Worm (Caenorhabditis elegans): ENCODE data around the gene fbxb-55.

fbxb-55 gene

DNA sequence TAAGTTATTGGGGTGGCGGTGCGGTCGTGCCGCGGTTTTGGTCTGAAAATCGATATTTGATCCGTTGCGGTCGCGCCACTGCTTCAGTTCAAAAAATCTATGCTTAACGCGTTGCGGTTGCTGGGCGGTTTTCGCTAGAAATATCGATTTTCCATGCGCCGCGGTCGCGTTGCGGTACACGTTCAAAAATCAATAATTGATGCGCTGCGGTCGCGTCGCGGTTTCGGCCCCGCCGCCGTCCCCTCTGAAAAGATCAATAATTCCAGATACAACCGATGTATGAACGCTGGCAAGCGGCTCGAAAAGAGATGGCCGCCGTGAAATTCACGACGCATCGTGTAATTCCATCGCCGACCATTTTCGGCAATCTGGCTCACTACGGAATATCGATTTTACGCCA lies 27.6 kb upstream of the fbxb-55 start:
- TF ChIP-seq dao-5 (tag; optimal IDR thresholded peaks at IDR 0.05) (no peak), him-1 (tag; optimal IDR thresholded peaks at IDR 0.05) (no peak), W03F9.2 (tag; optimal IDR thresholded peaks at IDR 0.05) (no peak)

DNA sequence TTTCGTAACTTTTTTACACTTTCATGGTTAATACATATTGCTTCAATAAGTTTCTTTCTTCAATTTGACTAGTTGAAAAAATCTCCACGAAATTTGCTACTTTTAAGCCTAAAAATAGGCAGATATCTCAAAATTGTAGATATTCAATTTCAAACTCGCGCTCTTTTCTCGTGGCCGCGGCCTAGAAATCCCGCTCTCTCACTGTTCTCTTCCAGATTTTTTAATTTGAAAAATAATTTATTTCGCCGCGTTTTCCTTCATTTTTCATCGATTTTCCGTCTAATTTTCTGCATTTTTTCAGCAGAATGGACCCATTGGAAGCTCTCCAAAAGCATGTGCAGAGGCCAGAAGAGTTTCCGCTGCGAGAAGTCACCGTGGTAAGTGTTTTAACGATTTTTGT lies 26.3 kb upstream of the fbxb-55 start, which contains the start of gene cdc-73:
cdc-73 (plus strand) TSS at position 302 of the 400 bp plus-strand sequence.
- peak; percentile 44 for TF ChIP-seq W03F9.2 (tag; optimal IDR thresholded peaks at IDR 0.05)
- TF ChIP-seq him-1 (tag; optimal IDR thresholded peaks at IDR 0.05): no peak

DNA sequence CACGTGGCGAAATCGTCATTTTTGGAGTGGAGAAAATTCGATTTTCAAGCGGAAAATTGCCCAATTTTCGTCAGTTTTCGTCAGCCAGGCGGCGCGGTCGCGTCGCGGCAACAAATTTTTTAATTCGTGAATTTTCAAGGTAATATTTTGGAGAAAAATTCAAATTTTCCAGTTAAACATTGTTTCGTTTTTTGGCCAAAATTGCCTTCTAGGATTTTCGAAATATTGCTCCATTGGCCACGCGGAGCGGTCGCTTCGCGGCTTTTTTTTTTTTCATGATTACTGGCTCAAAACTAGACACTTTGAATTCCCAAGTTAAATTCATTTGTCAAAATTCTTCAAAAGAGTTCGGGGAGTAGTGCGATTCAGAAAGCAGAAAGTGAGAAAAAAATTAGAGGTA lies 21.0 kb upstream of the fbxb-55 start:
- TF ChIP-seq W03F9.2 (tag; optimal IDR thresholded peaks at IDR 0.05) (no peak), him-1 (tag; optimal IDR thresholded peaks at IDR 0.05) (no peak), dao-5 (tag; optimal IDR thresholded peaks at IDR 0.05) (no peak)

DNA sequence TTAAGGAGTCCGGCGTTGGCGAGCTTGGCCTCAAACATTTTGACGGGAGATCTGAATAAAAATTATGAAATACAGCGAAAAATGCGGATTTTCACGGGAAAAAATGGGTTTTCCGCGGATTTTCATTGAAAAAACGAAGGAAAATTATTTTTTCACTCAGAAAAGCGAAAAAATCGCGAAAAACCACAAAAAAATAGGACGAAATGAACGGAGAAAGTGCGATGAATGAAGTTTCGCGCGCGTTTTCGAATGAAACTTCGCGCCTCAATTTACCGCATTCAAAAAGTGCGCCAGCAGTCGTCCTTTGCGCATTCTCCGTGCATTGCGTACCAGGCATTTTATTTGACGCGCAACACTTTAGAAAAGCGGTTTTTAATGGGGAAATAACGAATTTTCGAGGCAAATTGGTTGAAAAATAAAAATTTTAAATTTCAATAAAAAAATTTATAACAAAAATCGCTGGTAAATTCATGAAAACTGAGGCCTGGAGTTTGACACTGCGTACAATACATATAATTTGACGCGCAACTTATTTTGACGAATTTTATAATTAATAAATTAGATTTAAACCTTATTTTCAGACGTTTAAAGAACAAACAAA lies 19.1 kb upstream of the fbxb-55 start, which contains the start of gene pcn-1:
pcn-1 (minus strand) TSS at position 51 of the 601 bp plus-strand sequence.
- TF ChIP-seq W03F9.2 (tag; optimal IDR thresholded peaks at IDR 0.05) (peak; percentile 95), him-1 (tag; optimal IDR thresholded peaks at IDR 0.05) (peak; percentile 91), dao-5 (tag; optimal IDR thresholded peaks at IDR 0.05) (peak; percentile 3)

DNA sequence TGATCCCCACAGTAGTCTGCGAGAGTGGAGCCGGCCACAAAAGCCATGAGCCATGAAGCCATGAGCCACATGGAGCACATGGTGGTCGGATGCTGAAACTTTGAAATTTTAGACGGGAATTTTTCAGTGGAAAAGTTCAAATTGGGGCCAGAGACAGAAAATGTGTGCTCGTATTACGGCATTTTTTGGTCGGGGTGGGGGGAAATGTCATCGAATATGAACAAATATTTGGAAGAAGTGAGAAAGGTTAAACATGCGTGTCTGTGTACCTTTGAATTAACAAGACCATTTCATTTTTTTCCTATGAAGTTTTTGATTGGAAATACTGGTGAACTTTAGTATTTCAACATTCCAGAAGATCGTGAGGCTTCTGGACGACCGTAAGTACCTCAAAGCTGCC lies 17.0 kb upstream of the fbxb-55 start, which contains the start of gene wrt-5:
wrt-5 (minus strand) TSS at position 101 of the 400 bp plus-strand sequence.
- TF ChIP-seq him-1 (tag; optimal IDR thresholded peaks at IDR 0.05): no peak
- no peak for TF ChIP-seq W03F9.2 (tag; optimal IDR thresholded peaks at IDR 0.05)
- no peak for TF ChIP-seq dao-5 (tag; optimal IDR thresholded peaks at IDR 0.05)

DNA sequence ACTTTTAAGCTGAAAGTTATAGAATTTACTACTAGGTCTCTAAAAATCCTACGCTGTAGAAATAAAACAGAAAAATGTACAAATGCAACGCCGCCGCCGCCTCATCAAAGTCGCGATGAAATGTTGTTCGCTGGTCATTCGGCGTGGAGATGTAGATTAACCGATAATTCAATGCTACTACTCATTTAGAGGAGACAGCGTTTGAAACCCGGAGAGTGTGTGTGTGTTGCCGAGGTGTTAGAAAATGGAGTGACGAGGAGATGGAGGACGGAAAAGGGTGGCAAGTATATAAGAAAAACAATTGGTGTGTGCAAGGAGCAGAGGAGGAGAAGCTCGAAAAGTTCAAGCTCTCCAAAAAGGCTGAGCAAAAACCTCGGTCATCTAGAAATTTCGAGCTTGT lies 16.3 kb upstream of the fbxb-55 start:
- no peak for TF ChIP-seq W03F9.2 (tag; optimal IDR thresholded peaks at IDR 0.05)

DNA sequence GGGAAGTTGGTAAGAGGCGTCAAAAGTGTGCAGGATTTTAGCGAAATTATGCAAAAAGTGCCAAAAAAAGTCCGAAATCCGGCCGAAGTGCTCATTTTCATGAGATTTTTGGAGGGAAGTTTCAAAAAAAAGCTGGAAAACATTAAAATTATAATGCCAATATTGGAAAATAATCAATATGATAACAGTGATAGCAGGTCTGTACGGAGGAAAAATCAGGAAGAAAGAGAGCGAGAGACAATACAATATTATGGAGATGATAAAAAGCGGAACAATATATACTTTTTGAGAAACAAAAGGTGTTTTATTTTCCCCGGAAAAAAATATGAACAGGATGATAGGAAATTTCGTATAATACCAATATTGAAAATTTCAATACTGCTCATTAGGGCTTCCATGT lies 15.2 kb upstream of the fbxb-55 start:
- TF ChIP-seq dao-5 (tag; optimal IDR thresholded peaks at IDR 0.05) (no peak), W03F9.2 (tag; optimal IDR thresholded peaks at IDR 0.05) (no peak), him-1 (tag; optimal IDR thresholded peaks at IDR 0.05) (no peak)

DNA sequence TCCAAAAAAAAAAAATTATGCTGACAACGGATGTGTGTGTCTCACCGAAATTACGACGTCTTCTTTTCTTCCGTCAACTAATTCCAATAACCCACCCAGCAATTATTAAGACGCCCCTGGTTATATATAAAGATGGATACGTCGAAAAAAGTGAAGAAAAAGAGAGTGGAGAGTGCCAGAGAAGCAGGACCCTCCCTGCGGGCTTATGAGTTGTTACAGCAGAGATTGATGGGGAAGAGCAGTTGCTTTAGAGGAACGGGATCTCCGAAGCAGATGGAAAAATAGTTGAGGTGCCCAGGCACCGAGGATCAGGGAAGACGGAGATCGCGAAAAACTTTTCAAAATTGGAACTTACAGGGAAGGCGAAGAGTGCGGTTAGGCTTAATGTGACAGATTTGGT lies 13.3 kb upstream of the fbxb-55 start:
- TF ChIP-seq him-1 (tag; optimal IDR thresholded peaks at IDR 0.05): no peak
- TF ChIP-seq dao-5 (tag; optimal IDR thresholded peaks at IDR 0.05): no peak
- no peak for TF ChIP-seq W03F9.2 (tag; optimal IDR thresholded peaks at IDR 0.05)

DNA sequence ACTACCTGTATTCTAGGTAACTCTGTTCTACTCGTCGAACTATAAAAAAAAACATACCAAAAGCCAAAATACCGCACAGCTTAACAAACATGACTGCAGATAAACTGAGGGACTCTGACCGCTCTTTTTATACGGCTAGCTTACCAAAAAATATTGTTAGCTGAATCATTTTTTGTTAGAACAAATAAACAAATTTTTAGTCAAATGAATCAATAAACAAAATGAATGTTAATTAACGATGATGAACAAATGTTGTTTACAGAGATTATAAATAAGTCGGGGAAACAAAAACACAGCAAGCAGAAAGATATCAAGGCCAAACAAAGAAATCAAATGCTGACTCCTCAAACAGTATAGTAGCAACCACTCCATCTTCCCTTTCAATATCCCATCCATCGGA lies 5.0 kb upstream of the fbxb-55 start, which contains the start of gene ilys-6:
ilys-6 (minus strand) TSS at position 101 of the 400 bp plus-strand sequence.
- TF ChIP-seq W03F9.2 (tag; optimal IDR thresholded peaks at IDR 0.05) (no peak), dao-5 (tag; optimal IDR thresholded peaks at IDR 0.05) (no peak), him-1 (tag; optimal IDR thresholded peaks at IDR 0.05) (no peak)

DNA sequence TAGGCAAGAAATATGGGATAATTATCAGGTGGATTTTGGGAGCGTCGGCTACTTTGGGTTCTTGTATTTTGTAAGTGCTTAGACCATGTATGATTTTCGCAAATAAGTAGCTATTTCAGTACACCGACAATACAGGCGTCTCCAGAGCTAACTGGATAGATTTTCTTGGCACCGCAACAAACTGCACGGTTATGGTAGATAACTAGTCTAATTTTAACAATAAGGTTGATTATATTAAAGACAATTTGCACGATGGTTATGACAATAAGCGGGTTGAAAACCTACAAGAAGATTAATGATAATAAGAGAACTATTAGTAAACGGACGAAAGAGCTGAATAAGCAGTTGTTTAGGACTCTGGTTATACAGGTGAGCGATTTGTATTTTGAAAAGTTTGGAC lies 1.2 kb upstream of the fbxb-55 start:
- TF ChIP-seq W03F9.2 (tag; optimal IDR thresholded peaks at IDR 0.05) (no peak), dao-5 (tag; optimal IDR thresholded peaks at IDR 0.05) (no peak), him-1 (tag; optimal IDR thresholded peaks at IDR 0.05) (no peak)

DNA sequence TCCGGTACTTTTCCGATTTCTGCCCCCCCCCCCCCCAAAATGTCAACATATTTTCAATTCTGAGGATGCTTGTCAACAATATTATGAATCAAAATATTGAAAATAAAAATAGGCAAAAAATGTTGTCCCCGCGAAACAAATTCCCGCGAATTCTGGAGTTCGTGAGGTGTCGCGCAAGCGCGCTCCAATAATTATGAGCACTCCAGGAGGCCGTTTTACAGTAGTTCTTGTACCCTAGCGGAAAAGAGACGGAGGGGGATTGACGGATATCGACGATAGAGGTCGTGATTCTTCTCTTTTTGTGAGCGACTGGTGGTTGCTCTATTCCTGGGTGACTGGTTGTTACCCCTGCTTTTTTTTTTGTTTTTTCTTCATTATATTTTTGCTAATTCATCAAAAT lies 2.2 kb downstream of the fbxb-55 start:
- TF ChIP-seq him-1 (tag; optimal IDR thresholded peaks at IDR 0.05) (no peak), W03F9.2 (tag; optimal IDR thresholded peaks at IDR 0.05) (no peak), dao-5 (tag; optimal IDR thresholded peaks at IDR 0.05) (no peak)

DNA sequence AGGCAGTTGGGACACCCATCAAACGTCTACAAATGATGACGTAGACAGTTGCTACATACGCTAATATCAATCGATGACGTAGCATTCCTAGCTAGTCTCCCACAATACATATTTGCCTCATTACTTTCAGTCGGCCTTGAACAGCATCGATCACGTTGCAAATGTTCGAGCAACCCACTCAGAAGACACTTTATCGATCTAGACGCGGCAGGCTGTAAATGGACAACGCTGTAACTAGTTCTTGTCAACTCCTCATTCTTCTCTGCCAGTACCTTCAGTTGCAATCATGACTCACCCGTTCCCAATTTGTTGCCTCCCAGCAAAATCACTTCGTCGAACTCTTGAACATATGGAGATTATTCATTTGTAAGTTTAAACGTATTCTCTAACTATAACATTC lies 3.4 kb downstream of the fbxb-55 start, which contains the start of gene pqn-75:
pqn-75 (plus strand) TSS at position 301 of the 400 bp plus-strand sequence.
- no peak for TF ChIP-seq him-1 (tag; optimal IDR thresholded peaks at IDR 0.05)
- TF ChIP-seq dao-5 (tag; optimal IDR thresholded peaks at IDR 0.05): no peak
- no peak for TF ChIP-seq W03F9.2 (tag; optimal IDR thresholded peaks at IDR 0.05)

DNA sequence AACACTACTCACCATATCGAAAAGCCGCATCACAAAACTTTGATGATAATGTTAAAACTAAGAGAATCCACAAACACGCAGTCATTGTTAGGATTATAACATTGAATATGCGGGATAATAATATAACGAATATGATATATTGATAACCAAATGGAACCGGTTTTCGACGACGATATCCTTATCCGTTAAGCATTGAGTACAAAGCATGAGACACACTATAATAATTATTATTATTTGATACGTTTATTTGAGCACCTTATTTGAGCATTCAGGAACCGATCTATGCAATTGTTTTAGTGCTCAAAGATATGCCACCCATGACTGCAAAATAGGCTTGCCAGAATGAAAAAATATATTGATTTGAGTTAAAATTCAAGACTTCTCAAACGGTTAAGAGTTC lies 6.0 kb downstream of the fbxb-55 start, which contains the start of gene W03D2.9:
W03D2.9 (minus strand) TSS at position 101 of the 400 bp plus-strand sequence.
- TF ChIP-seq W03F9.2 (tag; optimal IDR thresholded peaks at IDR 0.05): no peak

DNA sequence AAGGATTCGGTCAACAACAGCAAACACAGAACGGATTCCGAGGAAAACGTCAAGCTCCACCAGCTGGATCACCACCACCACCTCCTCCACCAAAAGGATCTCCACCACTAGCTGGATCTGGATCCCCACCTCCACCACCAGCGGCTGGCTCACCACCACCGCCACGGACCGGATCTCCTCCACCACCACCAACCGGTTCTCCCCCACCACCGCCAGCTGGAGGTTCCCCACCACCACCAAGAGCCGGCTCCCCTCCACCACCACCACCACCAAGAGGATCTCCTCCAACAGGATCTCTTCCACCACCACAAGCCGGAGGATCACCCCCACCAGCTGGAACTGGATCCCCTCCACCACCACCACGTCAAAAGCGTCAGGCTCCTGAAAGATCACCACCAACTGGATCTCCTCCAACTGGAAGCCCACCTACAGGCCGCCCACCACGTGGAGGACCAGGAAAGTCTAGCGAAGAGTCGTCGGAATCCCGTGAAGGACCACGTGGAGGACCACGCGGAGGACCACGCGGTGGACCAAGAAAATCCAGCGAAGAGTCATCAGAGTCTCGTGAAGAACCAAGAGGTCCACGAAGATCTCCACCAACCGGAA lies 8.2 kb downstream of the fbxb-55 start:
- TF ChIP-seq W03F9.2 (tag; optimal IDR thresholded peaks at IDR 0.05) (no peak), him-1 (tag; optimal IDR thresholded peaks at IDR 0.05) (no peak), dao-5 (tag; optimal IDR thresholded peaks at IDR 0.05) (no peak)

DNA sequence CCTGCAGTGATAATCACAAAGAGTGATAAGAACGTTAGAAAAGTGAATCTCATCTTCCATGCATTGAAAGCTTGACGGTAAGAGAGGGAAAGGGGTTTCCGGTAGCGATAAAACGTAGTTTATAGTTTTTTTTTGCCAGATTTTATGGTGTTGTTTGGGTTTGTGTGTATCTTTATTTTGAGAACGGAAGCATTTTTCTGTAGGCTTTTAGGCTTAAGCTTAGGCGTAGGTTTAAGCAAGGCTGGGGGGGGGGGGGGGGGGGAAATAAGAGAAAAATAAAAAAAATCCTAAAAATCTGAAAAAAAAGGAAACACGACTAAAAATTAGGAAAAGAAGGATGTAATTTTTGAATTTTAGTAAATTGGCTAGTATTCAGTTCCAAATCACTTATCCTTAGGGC lies 10.3 kb downstream of the fbxb-55 start, which contains the start of gene C35B1.8:
C35B1.8 (minus strand) TSS at position 101 of the 400 bp plus-strand sequence.
- TF ChIP-seq W03F9.2 (tag; optimal IDR thresholded peaks at IDR 0.05) (no peak), dao-5 (tag; optimal IDR thresholded peaks at IDR 0.05) (no peak), him-1 (tag; optimal IDR thresholded peaks at IDR 0.05) (no peak)

Measured in whole organism, L4/young adult.